Worm (Caenorhabditis elegans): Measurements from ENCODE around the gene cyp-34A7.

cyp-34A7 gene

DNA sequence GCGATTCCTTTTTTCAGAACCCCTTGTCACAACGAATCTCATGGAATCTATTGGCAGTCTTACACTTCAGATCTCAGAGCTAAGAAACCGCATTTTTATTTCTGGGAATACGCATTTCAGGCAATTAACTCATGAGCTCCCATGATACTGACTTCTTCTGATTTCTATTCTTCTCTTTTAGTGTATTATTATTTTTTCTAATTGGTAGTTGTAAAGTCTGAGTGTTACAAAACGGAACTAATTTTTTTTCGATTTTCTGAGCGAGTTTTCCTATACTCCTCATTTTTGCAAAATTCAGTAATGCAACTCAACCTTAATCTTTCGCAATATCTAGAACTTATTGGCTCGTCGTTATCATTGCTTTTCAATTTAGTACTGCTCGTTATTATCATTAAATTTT lies 10.7 kb upstream of the cyp-34A7 start, which contains the start of gene str-82:
Gene str-82, plus strand, starts transcription at position 301 of the 400 bp plus-strand sequence.
- TF ChIP-seq F37D6.2 (tag; optimal IDR thresholded peaks at IDR 0.05), result no peak
- TF ChIP-seq nhr-77 (tag; optimal IDR thresholded peaks at IDR 0.05), result no peak
- no peak for TF ChIP-seq snpc-4 (tag; optimal IDR thresholded peaks at IDR 0.05)
- TF ChIP-seq zag-1 (tag; optimal IDR thresholded peaks at IDR 0.05), result no peak
- TF ChIP-seq daf-16 (GFP tag; optimal IDR thresholded peaks at IDR 0.05), result no peak
- no peak for TF ChIP-seq daf-16 (tag; optimal IDR thresholded peaks at IDR 0.05)
- no peak for TF ChIP-seq dpl-1 (GFP tag; optimal IDR thresholded peaks at IDR 0.05)

DNA sequence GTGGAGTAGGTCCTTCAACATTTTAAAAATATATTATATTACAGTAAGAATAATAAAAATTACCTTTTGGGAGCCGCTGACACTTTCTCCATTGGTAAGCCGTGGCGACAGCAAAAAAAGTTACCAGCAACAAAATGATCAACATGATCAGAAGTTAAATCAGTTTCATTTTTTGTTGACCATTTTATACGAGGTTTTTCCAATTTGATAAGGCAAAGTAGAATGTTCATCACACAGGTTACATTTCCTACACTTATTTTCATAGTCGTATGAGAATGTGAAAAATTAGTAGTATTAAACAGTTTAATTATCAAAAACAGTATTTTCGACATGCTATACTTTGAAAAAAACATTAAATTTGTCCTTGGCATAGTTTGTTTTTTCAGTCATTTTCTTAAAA lies 9.2 kb upstream of the cyp-34A7 start, which contains the start of gene cyp-34A10:
Gene cyp-34A10, minus strand, starts transcription at position 146 of the 400 bp plus-strand sequence.
- TF ChIP-seq unc-62 (GFP tag; optimal IDR thresholded peaks at IDR 0.05 in 1 of 2) (peak in 1 of 2 experiments; percentile 43), unc-62 (tag; optimal IDR thresholded peaks at IDR 0.05) (no peak), nhr-28 (tag; optimal IDR thresholded peaks at IDR 0.05) (peak; percentile 73), lin-15B (tag; optimal IDR thresholded peaks at IDR 0.05) (no peak), snpc-4 (tag; optimal IDR thresholded peaks at IDR 0.05) (no peak), nhr-77 (tag; optimal IDR thresholded peaks at IDR 0.05) (peak; percentile 73), daf-16 (GFP tag; optimal IDR thresholded peaks at IDR 0.05) (no peak), daf-16 (tag; optimal IDR thresholded peaks at IDR 0.05) (peak; percentile 13), lin-29 (GFP tag; IDR thresholded peaks at IDR 0.05) (no peak), set-16 (GFP tag; IDR thresholded peaks at IDR 0.05) (no peak)

DNA sequence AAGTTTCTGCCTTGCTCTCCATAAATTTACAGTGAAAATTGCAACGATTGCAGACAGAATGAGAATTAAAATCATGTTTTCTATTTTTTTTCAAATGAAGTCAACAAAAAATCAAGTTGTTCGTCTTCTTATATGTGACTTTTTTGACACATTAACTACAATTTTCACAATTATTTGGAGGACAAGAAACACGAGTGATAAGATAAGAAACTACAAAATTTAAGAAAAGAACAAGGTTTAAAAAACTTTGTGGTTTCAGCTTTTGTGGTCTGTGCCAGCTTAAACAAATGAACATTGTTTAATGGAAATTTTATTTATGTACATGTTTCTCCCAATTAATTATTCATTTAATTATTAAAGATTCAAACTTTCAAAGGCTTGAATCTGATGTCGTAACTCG lies 6.8 kb upstream of the cyp-34A7 start, which contains the start of gene cyp-34A9:
Gene cyp-34A9, minus strand, starts transcription at position 131 of the 400 bp plus-strand sequence.
- TF ChIP-seq jun-1 (tag; optimal IDR thresholded peaks at IDR 0.05) (no peak), hlh-30 (tag; optimal IDR thresholded peaks at IDR 0.05; ENCODE audit: insufficient read depth) (peak; percentile 27), dmd-6 (GFP tag; IDR thresholded peaks at IDR 0.05) (peak; percentile 84), dve-1 (tag; optimal IDR thresholded peaks at IDR 0.05; ENCODE audit: insufficient read depth) (peak; percentile 75), daf-16 (GFP tag; optimal IDR thresholded peaks at IDR 0.05) (no peak), daf-16 (tag; optimal IDR thresholded peaks at IDR 0.05) (peak; percentile 88), pqm-1 (tag; optimal IDR thresholded peaks at IDR 0.05) (peak; percentile 64), duxl-1 (tag; optimal IDR thresholded peaks at IDR 0.05; ENCODE audit: poor library complexity) (no peak), nhr-42 (GFP tag; IDR thresholded peaks at IDR 0.05) (0 out of 2 replicates have a peak, but pooled peaks have one; percentile 21), hlh-11 (tag; optimal IDR thresholded peaks at IDR 0.05) (peak; percentile 56), F10B5.3 (tag; optimal IDR thresholded peaks at IDR 0.05) (no peak), tag-97 (GFP tag; IDR thresholded peaks at IDR 0.05) (no peak), nhr-77 (tag; optimal IDR thresholded peaks at IDR 0.05) (peak; percentile 99), lin-15B (tag; optimal IDR thresholded peaks at IDR 0.05) (no peak), lir-3 (tag; optimal IDR thresholded peaks at IDR 0.05) (no peak), F44E2.7 (GFP tag; IDR thresholded peaks at IDR 0.05) (no peak), snpc-1.2 (GFP tag; IDR thresholded peaks at IDR 0.05) (no peak), nhr-102 (tag; optimal IDR thresholded peaks at IDR 0.05) (peak; percentile 53), nhr-28 (tag; optimal IDR thresholded peaks at IDR 0.05) (peak; percentile 99), nhr-48 (tag; optimal IDR thresholded peaks at IDR 0.05) (no peak), nhr-25 (tag; optimal IDR thresholded peaks at IDR 0.05; ENCODE audit: borderline replicate concordance, insufficient read depth) (no peak)

DNA sequence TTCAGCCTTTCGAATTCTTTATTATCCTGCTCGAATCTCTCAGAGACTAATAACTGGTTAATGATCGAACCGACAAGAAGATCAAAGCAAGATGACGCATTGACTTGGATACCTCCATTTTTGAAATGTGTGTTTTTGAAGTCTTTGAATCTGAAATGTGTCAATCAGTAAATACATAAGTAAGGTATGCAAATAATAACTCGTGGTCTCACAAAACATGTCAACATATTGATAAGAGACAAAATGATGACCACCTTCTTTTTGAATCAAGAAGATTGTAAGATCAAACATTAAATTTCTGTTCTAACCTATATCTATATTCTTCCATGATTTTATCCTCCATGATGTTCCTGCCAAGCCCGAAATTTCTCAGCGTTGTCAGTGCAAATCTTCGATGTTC lies 6.0 kb upstream of the cyp-34A7 start:
- TF ChIP-seq mxl-2 (GFP tag; conservative IDR thresholded peaks at IDR 0.05), result no peak
- TF ChIP-seq daf-16 (GFP tag; optimal IDR thresholded peaks at IDR 0.05), result no peak
- TF ChIP-seq daf-16 (tag; optimal IDR thresholded peaks at IDR 0.05), result peak; percentile 97
- peak; percentile 67 for TF ChIP-seq nhr-77 (tag; optimal IDR thresholded peaks at IDR 0.05)
- peak; percentile 47 for TF ChIP-seq dve-1 (tag; optimal IDR thresholded peaks at IDR 0.05; ENCODE audit: insufficient read depth)
- no peak for TF ChIP-seq hlh-30 (tag; optimal IDR thresholded peaks at IDR 0.05; ENCODE audit: insufficient read depth)
- TF ChIP-seq lin-38 (GFP tag; IDR thresholded peaks at IDR 0.05), result no peak
- no peak for TF ChIP-seq set-16 (GFP tag; IDR thresholded peaks at IDR 0.05)
- no peak for TF ChIP-seq zfp-2 (tag; optimal IDR thresholded peaks at IDR 0.05)
- no peak for TF ChIP-seq lin-15B (tag; optimal IDR thresholded peaks at IDR 0.05)
- TF ChIP-seq dmd-6 (GFP tag; IDR thresholded peaks at IDR 0.05), result peak; percentile 61
- TF ChIP-seq hlh-11 (tag; optimal IDR thresholded peaks at IDR 0.05), result peak; percentile 23
- TF ChIP-seq gei-8 (GFP tag; optimal IDR thresholded peaks at IDR 0.05), result no peak
- TF ChIP-seq dmd-8 (GFP tag; IDR thresholded peaks at IDR 0.05), result no peak
- no peak for TF ChIP-seq mes-2 (tag; optimal IDR thresholded peaks at IDR 0.05; ENCODE audit: poor library complexity, severe bottlenecking)
- TF ChIP-seq zip-2 (tag; optimal IDR thresholded peaks at IDR 0.05), result no peak
- TF ChIP-seq nhr-102 (tag; optimal IDR thresholded peaks at IDR 0.05), result peak; percentile 3
- TF ChIP-seq unc-62 (GFP tag; optimal IDR thresholded peaks at IDR 0.05 in 1 of 2), result no peak
- no peak for TF ChIP-seq unc-62 (tag; optimal IDR thresholded peaks at IDR 0.05)
- TF ChIP-seq F49E8.2 (tag; optimal IDR thresholded peaks at IDR 0.05; ENCODE audit: borderline replicate concordance), result no peak
- no peak for TF ChIP-seq F10B5.3 (tag; optimal IDR thresholded peaks at IDR 0.05)
- no peak for TF ChIP-seq ztf-11 (tag; optimal IDR thresholded peaks at IDR 0.05)
- no peak for TF ChIP-seq unc-39 (tag; optimal IDR thresholded peaks at IDR 0.05)
- TF ChIP-seq nhr-42 (GFP tag; IDR thresholded peaks at IDR 0.05), result no peak
- peak; percentile 75 for TF ChIP-seq nhr-28 (tag; optimal IDR thresholded peaks at IDR 0.05)
- no peak for TF ChIP-seq nhr-111 (GFP tag; optimal IDR thresholded peaks at IDR 0.05)
- TF ChIP-seq zag-1 (tag; optimal IDR thresholded peaks at IDR 0.05), result no peak
- no peak for TF ChIP-seq lir-3 (tag; optimal IDR thresholded peaks at IDR 0.05)
- TF ChIP-seq ceh-32 (tag; optimal IDR thresholded peaks at IDR 0.05; ENCODE audit: poor library complexity), result no peak

Measured in whole organism, L4 larva.